Worm (Caenorhabditis elegans): Measurements from ENCODE around the gene ntl-3.

The ntl-3 gene

ce11 chrIII:11848317-11848716, 2.1 kb upstream of the ntl-3 start:
- TF ChIP-seq fkh-10 (GFP tag; optimal IDR thresholded peaks at IDR 0.05) = no peak
- peak; percentile 52 for TF ChIP-seq tbx-7 (tag; optimal IDR thresholded peaks at IDR 0.05)
- peak; percentile 52 for TF ChIP-seq fax-1 (tag; optimal IDR thresholded peaks at IDR 0.05)
- no peak for TF ChIP-seq eyg-1 (tag; optimal IDR thresholded peaks at IDR 0.05)
- TF ChIP-seq ceh-19 (GFP tag; optimal IDR thresholded peaks at IDR 0.05) = no peak
- TF ChIP-seq C08G9.2 (tag; optimal IDR thresholded peaks at IDR 0.05) = peak; percentile 62
- TF ChIP-seq mec-3 (tag; optimal IDR thresholded peaks at IDR 0.05; ENCODE audit: borderline replicate concordance) = no peak
- TF ChIP-seq T23F11.4 (GFP tag; optimal IDR thresholded peaks at IDR 0.05) = no peak
- TF ChIP-seq pros-1 (tag; optimal IDR thresholded peaks at IDR 0.05) = no peak
- TF ChIP-seq ahr-1 (tag; optimal IDR thresholded peaks at IDR 0.05) = peak; percentile 27
- peak; percentile 62 for TF ChIP-seq ceh-2 (tag; optimal IDR thresholded peaks at IDR 0.05)
- TF ChIP-seq nhr-232 (tag; optimal IDR thresholded peaks at IDR 0.05) = no peak
- TF ChIP-seq ceh-14 (tag; optimal IDR thresholded peaks at IDR 0.05) = peak; percentile 64
- TF ChIP-seq ceh-31 (tag; optimal IDR thresholded peaks at IDR 0.05) = peak; percentile 88
- TF ChIP-seq dmd-4 (tag; optimal IDR thresholded peaks at IDR 0.05; ENCODE audit: borderline replicate concordance) = peak; percentile 42
- no peak for TF ChIP-seq npax-4 (tag; optimal IDR thresholded peaks at IDR 0.05)
- peak; percentile 44 for TF ChIP-seq F13H6.1 (tag; optimal IDR thresholded peaks at IDR 0.05)
- peak; percentile 52 for TF ChIP-seq lim-6 (tag; optimal IDR thresholded peaks at IDR 0.05)
- peak; percentile 57 for TF ChIP-seq zip-5 (tag; optimal IDR thresholded peaks at IDR 0.05)
- no peak for TF ChIP-seq che-1 (tag; optimal IDR thresholded peaks at IDR 0.05)
- TF ChIP-seq ref-2 (tag; optimal IDR thresholded peaks at IDR 0.05) = peak; percentile 67
- TF ChIP-seq hlh-8 (tag; optimal IDR thresholded peaks at IDR 0.05) = peak; percentile 56
- TF ChIP-seq tbx-2 (tag; optimal IDR thresholded peaks at IDR 0.05) = peak; percentile 82
- TF ChIP-seq K02D7.2 (tag; optimal IDR thresholded peaks at IDR 0.05) = peak; percentile 4
- TF ChIP-seq unc-55 (GFP tag; optimal IDR thresholded peaks at IDR 0.05) = no peak
- peak; percentile 58 for TF ChIP-seq rnt-1 (tag; optimal IDR thresholded peaks at IDR 0.05)
- peak; percentile 34 for TF ChIP-seq fkh-6 (tag; optimal IDR thresholded peaks at IDR 0.05)
- no peak for TF ChIP-seq pqm-1 (tag; optimal IDR thresholded peaks at IDR 0.05)
- peak; percentile 24 for TF ChIP-seq ceh-34 (tag; optimal IDR thresholded peaks at IDR 0.05)
- TF ChIP-seq pha-2 (tag; optimal IDR thresholded peaks at IDR 0.05) = no peak

DNA sequence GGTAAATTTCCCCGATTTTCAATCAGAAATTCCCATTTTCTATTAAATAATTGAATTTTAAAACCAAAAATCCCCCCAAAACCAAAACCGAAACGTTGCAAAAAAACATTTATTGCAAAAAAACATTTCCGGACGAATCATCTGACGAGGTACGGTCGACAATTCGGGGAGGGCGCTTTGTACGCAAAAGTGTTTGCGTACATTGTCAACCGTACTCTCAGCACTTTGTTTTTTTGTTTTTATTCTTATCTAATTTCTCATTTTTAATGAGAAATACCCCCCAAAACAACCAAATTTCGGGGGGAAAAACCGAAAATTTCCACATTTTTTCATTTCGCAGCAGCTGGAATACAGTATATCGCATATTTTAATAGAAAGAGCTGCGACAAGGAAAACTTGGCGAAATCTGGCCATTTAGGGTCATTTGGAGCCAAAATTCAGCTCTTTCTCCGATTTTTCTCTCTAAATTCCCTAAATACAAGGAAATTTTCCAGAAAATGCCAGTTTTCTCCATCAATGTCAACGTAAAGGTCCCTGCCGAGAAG, 1.5 kb upstream of the ntl-3 start, which contains the start of gene mif-1:
Gene mif-1 (plus strand): TSS at position 495 of the 545 bp plus-strand sequence.
- TF ChIP-seq pha-2 (tag; optimal IDR thresholded peaks at IDR 0.05) (no peak), ets-4 (tag; optimal IDR thresholded peaks at IDR 0.05) (no peak), nfya-1 (tag; optimal IDR thresholded peaks at IDR 0.05) (peak; percentile 68), ceh-2 (tag; optimal IDR thresholded peaks at IDR 0.05) (no peak), dve-1 (tag; optimal IDR thresholded peaks at IDR 0.05) (no peak), elt-2 (tag; optimal IDR thresholded peaks at IDR 0.05) (peak; percentile 26), unc-86 (tag; optimal IDR thresholded peaks at IDR 0.05) (no peak), unc-42 (tag; optimal IDR thresholded peaks at IDR 0.05) (no peak), pqm-1 (tag; optimal IDR thresholded peaks at IDR 0.05) (no peak), pax-1 (tag; optimal IDR thresholded peaks at IDR 0.05) (no peak), hlh-30 (tag; optimal IDR thresholded peaks at IDR 0.05; ENCODE audit: insufficient read depth) (peak; percentile 30)

ce11 chrIII:11847014-11847413, 749 bp upstream of the ntl-3 start:
- no peak for TF ChIP-seq K09A11.1 (tag; optimal IDR thresholded peaks at IDR 0.05; ENCODE audit: insufficient read depth)
- TF ChIP-seq ceh-48 (tag; optimal IDR thresholded peaks at IDR 0.05) = peak; percentile 4
